Worm (Caenorhabditis elegans) whole organism, L1 larva: ENCODE results near the gene cyp-13A8.

Experiments used
- aly-2 ChIP-seq: fragments of 150-350 bp; optimal IDR thresholded peaks from 2 replicates; lab custom pipeline; 2014; ENCODE audit warnings: missing biosample characterization, missing genetic modification characterization
- ces-1 ChIP-seq: fragments of 150-350 bp; optimal IDR thresholded peaks from 2 replicates; lab custom pipeline; 2014; ENCODE audit warnings: missing biosample characterization, missing genetic modification reagents, missing genetic modification characterization
- ets-5 ChIP-seq: fragments of 200-800 bp; sonication (Bioruptor generic); IDR thresholded peaks from 2 replicates; pipeline ENCODE4 v1.3.6; 2022; ENCODE audit warnings: missing genetic modification characterization, missing compliant biosample characterization
- fkh-10 ChIP-seq: sonication (generic microtip); optimal IDR thresholded peaks from 2 replicates; lab custom pipeline; 2017; ENCODE audit warnings: missing biosample characterization, missing genetic modification reagents, missing genetic modification characterization
- jun-1 ChIP-seq: fragments of 150-350 bp; optimal IDR thresholded peaks from 2 replicates; lab custom pipeline; 2014; ENCODE audit warnings: missing biosample characterization, missing genetic modification reagents, missing genetic modification characterization
- nhr-11 ChIP-seq: fragments of 150-350 bp; optimal IDR thresholded peaks from 2 replicates; lab custom pipeline; 2014; ENCODE audit warnings: missing biosample characterization, missing genetic modification characterization
- nhr-77 ChIP-seq: fragments of 150-350 bp; optimal IDR thresholded peaks from 2 replicates; lab custom pipeline; 2014; ENCODE audit warnings: missing biosample characterization, missing genetic modification characterization
- nhr-90 ChIP-seq: sonication (generic microtip); optimal IDR thresholded peaks from 2 replicates; lab custom pipeline; 2016; ENCODE audit warnings: mild to moderate bottlenecking, missing genetic modification characterization, missing compliant biosample characterization; ENCODE audit not compliant: poor library complexity
- pag-3 ChIP-seq: sonication (generic microtip); optimal IDR thresholded peaks from 2 replicates; lab custom pipeline; 2017; ENCODE audit warnings: missing genetic modification characterization, mild to moderate bottlenecking, missing compliant biosample characterization, antibody characterized with exemption, borderline replicate concordance; ENCODE audit not compliant: insufficient read depth
- unc-130 ChIP-seq: fragments of 150-350 bp; optimal IDR thresholded peaks from 2 replicates; lab custom pipeline; 2017; ENCODE audit warnings: missing biosample characterization, missing genetic modification characterization, inconsistent platforms
- unc-62 ChIP-seq: fragments of 150-350 bp; optimal IDR thresholded peaks from 2 replicates; lab custom pipeline; 2014; ENCODE audit warnings: missing biosample characterization, missing genetic modification reagents, missing genetic modification characterization
- zip-4 ChIP-seq: fragments of 200-800 bp; sonication (Bioruptor generic); optimal IDR thresholded peaks from 2 replicates; lab custom pipeline; 2018; ENCODE audit warnings: mild to moderate bottlenecking, missing genetic modification characterization, moderate library complexity, missing compliant biosample characterization

DNA sequence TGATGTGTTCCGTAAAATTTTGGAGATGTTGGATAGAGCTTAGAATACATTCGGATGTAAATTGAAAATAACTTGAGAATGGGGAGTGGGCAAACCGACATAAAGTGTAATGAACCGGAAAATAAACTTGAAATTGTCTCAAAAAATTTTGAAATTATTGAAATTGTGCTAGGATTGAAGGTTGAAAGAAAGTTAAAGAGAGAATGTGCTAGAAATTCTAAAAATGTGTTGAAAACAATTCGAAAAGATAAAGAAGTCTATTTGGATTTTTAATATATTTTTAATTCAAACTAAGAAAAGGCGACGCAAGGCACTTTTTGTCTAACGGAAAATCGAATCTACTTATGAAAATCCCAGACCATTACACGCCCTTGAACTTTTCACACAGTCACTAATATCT, 26.5 kb upstream of the cyp-13A8 start, which contains the start of gene ZK938.3:
- TF ChIP-seq ces-1 = no peak
- no peak for TF ChIP-seq pag-3 (tag; lab: Kevin White, UChicago)
- no peak for TF ChIP-seq jun-1 (tag; lab: Kevin White, UChicago)
- TF ChIP-seq unc-130 = no peak
- no peak for TF ChIP-seq aly-2 (tag; lab: Kevin White, UChicago)
- no peak for TF ChIP-seq nhr-90
- TF ChIP-seq nhr-11 = no peak
- no peak for TF ChIP-seq ets-5
- TF ChIP-seq zip-4 (GFP tag; lab: Kevin White, UChicago) = no peak
- TF ChIP-seq nhr-77 = no peak
- no peak for TF ChIP-seq fkh-10
- TF ChIP-seq unc-62 (GFP tag; lab: Kevin White, UChicago) = no peak
